Fruit fly (Drosophila melanogaster): ENCODE data around the gene Srp54.

Gene Srp54

dm6 chr2L:9897296-9897695 is 15.4 kb upstream of the Srp54 start, which contains the start of gene RpS2 (continued):
- TF ChIP-seq CG30020 (tag; optimal IDR thresholded peaks at IDR 0.05) (peak; percentile 22), CG31441 (GFP tag; IDR thresholded peaks at IDR 0.05) (peak; percentile 43; the same call in 1 of the 2 replicates), gt (GFP tag; IDR thresholded peaks at IDR 0.05) (no peak), CG13424 (tag; optimal IDR thresholded peaks at IDR 0.05) (peak; percentile 15), chinmo (GFP tag; IDR thresholded peaks at IDR 0.05; ENCODE audit: partially characterized antibody) (peak; percentile 98), CG15601 (tag; optimal IDR thresholded peaks at IDR 0.05) (peak; percentile 8), Ptx1 (GFP tag; IDR thresholded peaks at IDR 0.05) (no peak), sug (tag; optimal IDR thresholded peaks at IDR 0.05) (peak; percentile 26), slbo (GFP tag; IDR thresholded peaks at IDR 0.05) (peak; percentile 64), HLHmδ (GFP tag; optimal IDR thresholded peaks at IDR 0.05) (peak; percentile 52), ac (GFP tag; optimal IDR thresholded peaks at IDR 0.05) (peak; percentile 10), CG17568 (GFP tag; optimal IDR thresholded peaks at IDR 0.05) (peak; percentile 46), pfk (GFP tag; optimal IDR thresholded peaks at IDR 0.05) (peak; percentile 64), sob (GFP tag; IDR thresholded peaks at IDR 0.05) (peak; percentile 65), CG12391 (tag; optimal IDR thresholded peaks at IDR 0.05) (peak; percentile 65), emc (GFP tag; optimal IDR thresholded peaks at IDR 0.05) (no peak), amos (GFP tag; IDR thresholded peaks at IDR 0.05; ENCODE audit: partially characterized antibody) (peak; percentile 100), luna (GFP tag; optimal IDR thresholded peaks at IDR 0.05) (no peak), CG34224 (GFP tag; IDR thresholded peaks at IDR 0.05; ENCODE audit: partially characterized antibody) (peak; percentile 99), CG18262 (tag; optimal IDR thresholded peaks at IDR 0.05) (peak; percentile 8), lola (GFP tag; optimal IDR thresholded peaks at IDR 0.05) (no peak), corto (GFP tag; optimal IDR thresholded peaks at IDR 0.05) (no peak), Gsc (GFP tag; IDR thresholded peaks at IDR 0.05) (no peak), PHDP (tag; optimal IDR thresholded peaks at IDR 0.05) (peak; percentile 67), CG8388 (GFP tag; optimal IDR thresholded peaks at IDR 0.05) (peak; percentile 5), CG42726 (GFP tag; IDR thresholded peaks at IDR 0.05; ENCODE audit: partially characterized antibody) (peak; percentile 99), twi (tag; optimal IDR thresholded peaks at IDR 0.05) (no peak), CG11504 (tag; optimal IDR thresholded peaks at IDR 0.05) (no peak), z (GFP tag; IDR thresholded peaks at IDR 0.05) (no peak), nerfin-1 (tag; optimal IDR thresholded peaks at IDR 0.05) (peak; percentile 51), CG4617 (GFP tag; optimal IDR thresholded peaks at IDR 0.05; ENCODE audit: borderline replicate concordance) (peak; percentile 44), BtbVII (GFP tag; optimal IDR thresholded peaks at IDR 0.05) (no peak), CG7839 (tag; optimal IDR thresholded peaks at IDR 0.05) (peak; percentile 38), bsh (GFP tag; optimal IDR thresholded peaks at IDR 0.05) (peak; percentile 7 to 35), grau (tag; optimal IDR thresholded peaks at IDR 0.05) (no peak), HLH3B (GFP tag; IDR thresholded peaks at IDR 0.05) (0 out of 2 replicates have a peak, but pooled peaks have one; percentile 17), pan (optimal IDR thresholded peaks at IDR 0.05) (no peak), pan (GFP tag; optimal IDR thresholded peaks at IDR 0.05 in 1 of 2, IDR thresholded peaks at IDR 0.05 in 1 of 2) (peak in 1 of 2 experiments; percentile 7), CG12219 (GFP tag; optimal IDR thresholded peaks at IDR 0.05) (peak; percentile 3), CG18619 (GFP tag; optimal IDR thresholded peaks at IDR 0.05) (peak; percentile 47), yki (optimal IDR thresholded peaks at IDR 0.05) (no peak), bcd (GFP tag; optimal IDR thresholded peaks at IDR 0.05) (peak; percentile 9), NfI (GFP tag; optimal IDR thresholded peaks at IDR 0.05) (peak; percentile 16), CG4424 (GFP tag; optimal IDR thresholded peaks at IDR 0.05) (no peak), CG10267 (tag; optimal IDR thresholded peaks at IDR 0.05) (peak; percentile 65), jumu (GFP tag; optimal IDR thresholded peaks at IDR 0.05) (no peak), Opbp (GFP tag; IDR thresholded peaks at IDR 0.05; ENCODE audit: partially characterized antibody) (peak; percentile 100), Ada2b (GFP tag; IDR thresholded peaks at IDR 0.05) (no peak), gem (tag; optimal IDR thresholded peaks at IDR 0.05) (peak; percentile 30), CG3847 (GFP tag; IDR thresholded peaks at IDR 0.05) (peak; percentile 43)

Measured in whole organism, embryonic.